Worm (Caenorhabditis elegans) whole organism, L4 larva: ENCODE results near the gene K01G5.10.

ENCODE experiments used
- F26F4.8 ChIP-seq: fragments of 200-800 bp; sonication (Bioruptor generic); conservative IDR thresholded peaks from 2 replicates; pipeline ENCODE4 v1.3.6; 2022; ENCODE audit warnings: missing genetic modification characterization, missing compliant biosample characterization
- R02D3.7 ChIP-seq: fragments of 150-350 bp; sonication (generic microtip); optimal IDR thresholded peaks from 3 replicates; lab custom pipeline; 2014; ENCODE audit warnings: missing biosample characterization, missing genetic modification characterization
- T26A8.4 ChIP-seq: fragments of 200-800 bp; sonication (Bioruptor generic); IDR thresholded peaks from 2 replicates; pipeline ENCODE4 v1.3.6; 2022; ENCODE audit warnings: missing genetic modification characterization, missing compliant biosample characterization
- Y105C5A.15 ChIP-seq: fragments of 200-800 bp; sonication (Bioruptor generic); IDR thresholded peaks from 2 replicates; pipeline ENCODE4 v1.3.6; 2022; ENCODE audit warnings: missing genetic modification characterization, missing compliant biosample characterization
- Y48G9A.11 ChIP-seq: fragments of 200-800 bp; sonication (Bioruptor generic); IDR thresholded peaks from 2 replicates; pipeline ENCODE4 v1.3.6; 2022; ENCODE audit warnings: missing genetic modification reagents, missing genetic modification characterization, missing compliant biosample characterization
- ZK337.2 ChIP-seq: fragments of 200-800 bp; sonication (Bioruptor generic); IDR thresholded peaks from 2 replicates; pipeline ENCODE4 v1.3.6; 2022; ENCODE audit warnings: missing genetic modification reagents, missing genetic modification characterization, missing compliant biosample characterization
- aha-1 ChIP-seq: fragments of 150-350 bp; peaks from one replicate; lab custom pipeline; 2014; ENCODE audit warnings: missing biosample characterization, missing genetic modification characterization
- ceh-28 ChIP-seq: fragments of 150-350 bp; optimal IDR thresholded peaks from 2 replicates; lab custom pipeline; 2014; ENCODE audit warnings: missing biosample characterization, missing genetic modification reagents, missing genetic modification characterization
- ceh-32 ChIP-seq: sonication (generic microtip); optimal IDR thresholded peaks from 2 replicates; lab custom pipeline; 2016; ENCODE audit warnings: mild to moderate bottlenecking, missing genetic modification characterization, missing compliant biosample characterization; ENCODE audit not compliant: poor library complexity
- ceh-82 ChIP-seq: sonication (generic microtip); optimal IDR thresholded peaks from 2 replicates; lab custom pipeline; 2017; ENCODE audit warnings: missing biosample characterization, missing genetic modification characterization
- daf-16 ChIP-seq, 3 experiments: sonication (generic microtip); optimal IDR thresholded peaks; 2 replicates each; lab custom pipeline; 2016 to 2017; ENCODE audit warnings: missing genetic modification characterization in 3 of 3, missing genetic modification reagents in 3 of 3, mild to moderate bottlenecking in 2 of 3, missing compliant biosample characterization in 2 of 3, missing biosample characterization in 1 of 3, moderate library complexity in 1 of 3
- dmd-8 ChIP-seq: fragments of 200-800 bp; sonication (Bioruptor generic); IDR thresholded peaks from 2 replicates; pipeline ENCODE4 v1.3.6; 2022; ENCODE audit warnings: missing genetic modification characterization, missing compliant biosample characterization
- dmd-9 ChIP-seq: fragments of 200-800 bp; sonication (Bioruptor generic); IDR thresholded peaks from 2 replicates; pipeline ENCODE4 v1.3.6; 2022; ENCODE audit warnings: missing genetic modification reagents, missing genetic modification characterization, missing compliant biosample characterization
- dve-1 ChIP-seq: sonication (generic microtip); optimal IDR thresholded peaks from 2 replicates; lab custom pipeline; 2017; ENCODE audit warnings: antibody characterized with exemption, mild to moderate bottlenecking, missing genetic modification characterization, missing compliant biosample characterization; ENCODE audit not compliant: insufficient read depth
- hif-1 ChIP-seq, 2 experiments: sonication (generic microtip); optimal IDR thresholded peaks; 2 replicates each; lab custom pipeline; 2016 to 2017; ENCODE audit warnings: missing compliant biosample characterization in 2 of 2, missing genetic modification characterization in 2 of 2, missing genetic modification reagents in 2 of 2, missing genotype in 2 of 2, mild to moderate bottlenecking in 1 of 2
- hlh-11 ChIP-seq: fragments of 200-800 bp; sonication (Bioruptor generic); optimal IDR thresholded peaks from 2 replicates; lab custom pipeline; 2018; ENCODE audit warnings: mild to moderate bottlenecking, missing genetic modification characterization, missing compliant biosample characterization
- hlh-30 ChIP-seq: sonication (generic microtip); optimal IDR thresholded peaks from 2 replicates; lab custom pipeline; 2017; ENCODE audit warnings: antibody characterized with exemption, mild to moderate bottlenecking, missing genetic modification characterization, missing compliant biosample characterization; ENCODE audit not compliant: insufficient read depth
- jun-1 ChIP-seq: fragments of 150-350 bp; optimal IDR thresholded peaks from 2 replicates; lab custom pipeline; 2014; ENCODE audit warnings: missing biosample characterization, missing genetic modification reagents, missing genetic modification characterization
- lin-38 ChIP-seq: fragments of 200-800 bp; sonication (Bioruptor generic); IDR thresholded peaks from 2 replicates; pipeline ENCODE4 v1.3.6; 2022; ENCODE audit warnings: missing genetic modification reagents, missing genetic modification characterization, missing compliant biosample characterization
- lir-3 ChIP-seq: sonication (generic microtip); optimal IDR thresholded peaks from 2 replicates; lab custom pipeline; 2016; ENCODE audit warnings: mild to moderate bottlenecking, missing genetic modification characterization, missing compliant biosample characterization
- lsy-2 ChIP-seq, 2 experiments: fragments of 150-350 bp in 1 of 2; sonication (generic microtip) in 1 of 2; optimal IDR thresholded peaks; 2 replicates each; lab custom pipeline; 2014 to 2017; ENCODE audit warnings: missing biosample characterization in 2 of 2, missing genetic modification characterization in 2 of 2
- madf-9 ChIP-seq: fragments of 200-800 bp; sonication (Bioruptor generic); conservative IDR thresholded peaks from 2 replicates; pipeline ENCODE4 v1.3.6; 2022; ENCODE audit warnings: missing genetic modification reagents, missing genetic modification characterization, missing compliant biosample characterization
- mes-2 ChIP-seq: sonication (generic microtip); optimal IDR thresholded peaks from 2 replicates; lab custom pipeline; 2016; ENCODE audit warnings: missing genotype, mild to moderate bottlenecking, missing genetic modification characterization, missing compliant biosample characterization; ENCODE audit not compliant: poor library complexity, severe bottlenecking
- mxl-3 ChIP-seq: fragments of 200-800 bp; sonication (Bioruptor generic); optimal IDR thresholded peaks from 2 replicates; lab custom pipeline; 2018; ENCODE audit warnings: mild to moderate bottlenecking, missing genetic modification characterization, missing compliant biosample characterization
- nhr-11 ChIP-seq: fragments of 150-350 bp; optimal IDR thresholded peaks from 2 replicates; lab custom pipeline; 2014; ENCODE audit warnings: missing biosample characterization, missing genetic modification characterization
- nhr-237 ChIP-seq: sonication (generic microtip); optimal IDR thresholded peaks from 2 replicates; lab custom pipeline; 2017; ENCODE audit warnings: missing biosample characterization, missing genetic modification characterization
- nhr-28 ChIP-seq: fragments of 150-350 bp; optimal IDR thresholded peaks from 2 replicates; lab custom pipeline; 2014; ENCODE audit warnings: missing biosample characterization, missing genetic modification characterization
- nhr-6 ChIP-seq: fragments of 150-350 bp; optimal IDR thresholded peaks from 2 replicates; lab custom pipeline; 2014; ENCODE audit warnings: missing biosample characterization, missing genetic modification characterization
- pha-4 ChIP-seq, 2 experiments: fragments of 150-350 bp in 1 of 2; fragments of 200-800 bp in 1 of 2; sonication (Bioruptor generic) in 1 of 2; IDR thresholded peaks in 1 of 2; optimal IDR thresholded peaks in 1 of 2; 2 replicates each; pipeline versions ENCODE4 v1.3.6 to Lab custom; 2014 to 2022; ENCODE audit warnings: missing genetic modification characterization in 2 of 2, missing genetic modification reagents in 2 of 2, missing biosample characterization in 1 of 2, missing compliant biosample characterization in 1 of 2
- rbr-2 ChIP-seq: sonication (generic microtip); optimal IDR thresholded peaks from 2 replicates; lab custom pipeline; 2016; ENCODE audit warnings: missing genotype, missing genetic modification characterization, missing compliant biosample characterization
- saeg-2 ChIP-seq: fragments of 200-800 bp; sonication (Bioruptor generic); IDR thresholded peaks from 2 replicates; pipeline ENCODE4 v1.3.6; 2022; ENCODE audit warnings: missing genetic modification reagents, missing genetic modification characterization, missing compliant biosample characterization
- spr-1 ChIP-seq: sonication (generic microtip); optimal IDR thresholded peaks from 2 replicates; lab custom pipeline; 2016; ENCODE audit warnings: mild to moderate bottlenecking, missing genetic modification characterization, missing compliant biosample characterization
- tag-97 ChIP-seq: fragments of 200-800 bp; sonication (Bioruptor generic); IDR thresholded peaks from 2 replicates; pipeline ENCODE4 v1.3.6; 2022; ENCODE audit warnings: missing genetic modification characterization, missing compliant biosample characterization
- unc-130 ChIP-seq: sonication (generic microtip); optimal IDR thresholded peaks from 2 replicates; lab custom pipeline; 2016; ENCODE audit warnings: missing genetic modification reagents, missing genetic modification characterization, missing compliant biosample characterization
- unc-62 ChIP-seq, 3 experiments: fragments of 150-350 bp in 1 of 3; sonication (generic microtip); optimal IDR thresholded peaks in 2 of 3; peaks in 1 of 3; 1 replicate in 1 of 3; 2 replicates in 2 of 3; lab custom pipeline; 2014 to 2017; ENCODE audit warnings: missing biosample characterization in 3 of 3, missing genetic modification characterization in 3 of 3, missing genetic modification reagents in 3 of 3, missing genotype in 1 of 3
- zag-1 ChIP-seq: fragments of 150-350 bp; optimal IDR thresholded peaks from 2 replicates; lab custom pipeline; 2014; ENCODE audit warnings: missing biosample characterization, missing genetic modification characterization
- zfp-2 ChIP-seq: sonication (generic microtip); optimal IDR thresholded peaks from 2 replicates; lab custom pipeline; 2016; ENCODE audit warnings: mild to moderate bottlenecking, missing genetic modification characterization, missing compliant biosample characterization

K01G5.10 gene

DNA sequence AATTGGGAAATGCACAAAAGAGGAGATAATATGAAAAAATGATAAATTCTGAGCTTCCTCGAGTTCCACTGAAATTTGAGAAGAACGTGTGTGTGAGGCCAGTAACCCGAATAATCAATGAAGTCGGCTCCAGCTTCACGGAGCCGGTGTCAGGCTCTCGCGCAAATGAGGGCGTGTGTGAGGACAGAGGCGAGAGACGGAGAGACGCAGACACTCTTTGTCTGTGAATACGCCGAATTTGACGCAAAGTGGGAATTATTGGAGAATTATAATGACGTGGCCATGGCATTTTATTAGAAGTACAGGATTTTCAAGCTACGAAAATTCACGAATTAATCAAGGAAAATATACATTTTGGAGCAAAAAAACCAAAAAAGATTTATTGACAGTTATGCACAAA is 18.4 kb downstream of the K01G5.10 start (continued):
- TF ChIP-seq aha-1 (tag; lab: Kevin White, UChicago) (peak; percentile 97), ceh-32 (tag; lab: Kevin White, UChicago) (no peak), hif-1 (tag; optimal IDR thresholded peaks at IDR 0.05; lab: Kevin White, UChicago) (peak in 1 of 2 experiments; percentile 48), nhr-237 (tag; lab: Kevin White, UChicago) (no peak), zfp-2 (tag; lab: Kevin White, UChicago) (no peak), mes-2 (peak; percentile 66), dmd-8 (no peak), nhr-28 (tag; lab: Kevin White, UChicago) (no peak), lsy-2 (tag; optimal IDR thresholded peaks at IDR 0.05; lab: Kevin White, UChicago) (peak in 1 of 2 experiments; percentile 72), saeg-2 (no peak), Y48G9A.11 (GFP tag; lab: Robert Waterston, UW) (no peak), madf-9 (GFP tag; lab: Robert Waterston, UW) (no peak), T26A8.4 (GFP tag; lab: Robert Waterston, UW) (peak; percentile 26; the same call in 1 of the 2 replicates), nhr-11 (tag; lab: Kevin White, UChicago) (peak; percentile 50), dmd-9 (GFP tag; lab: Robert Waterston, UW) (no peak), ceh-28 (tag; lab: Kevin White, UChicago) (no peak), pha-4 (GFP tag; IDR thresholded peaks at IDR 0.05; lab: Robert Waterston, UW) (no peak), pha-4 (tag; optimal IDR thresholded peaks at IDR 0.05; lab: Kevin White, UChicago) (no peak), nhr-6 (tag; lab: Kevin White, UChicago) (peak; percentile 39), hlh-30 (tag; lab: Kevin White, UChicago) (peak; percentile 69), lir-3 (peak; percentile 11), tag-97 (GFP tag; lab: Robert Waterston, UW) (no peak), F26F4.8 (GFP tag; lab: Robert Waterston, UW) (no peak), ZK337.2 (no peak), Y105C5A.15 (no peak), dve-1 (tag; lab: Kevin White, UChicago) (peak; percentile 60), rbr-2 (tag; lab: Kevin White, UChicago) (peak; percentile 61), hlh-11 (peak; percentile 71), lin-38 (GFP tag; lab: Robert Waterston, UW) (peak; percentile 74), mxl-3 (GFP tag; lab: Kevin White, UChicago) (peak; percentile 12), unc-130 (GFP tag; lab: Kevin White, UChicago) (no peak), daf-16 (GFP tag; optimal IDR thresholded peaks at IDR 0.05; lab: Kevin White, UChicago) (no peak), daf-16 (tag; optimal IDR thresholded peaks at IDR 0.05; lab: Kevin White, UChicago) (peak; percentile 4), zag-1 (tag; lab: Kevin White, UChicago) (no peak), jun-1 (tag; lab: Kevin White, UChicago) (no peak), spr-1 (tag; lab: Kevin White, UChicago) (no peak), unc-62 (GFP tag; optimal IDR thresholded peaks at IDR 0.05 in 1 of 2; lab: Kevin White, UChicago) (peak in 1 of 2 experiments; percentile 88), unc-62 (tag; optimal IDR thresholded peaks at IDR 0.05; lab: Kevin White, UChicago) (no peak)

- TF ChIP-seq unc-62 (GFP tag; optimal IDR thresholded peaks at IDR 0.05 in 1 of 2; lab: Kevin White, UChicago) (peak in 1 of 2 experiments; percentile 56), unc-62 (tag; optimal IDR thresholded peaks at IDR 0.05; lab: Kevin White, UChicago) (no peak), R02D3.7 (tag; lab: Kevin White, UChicago) (no peak)
These were observed 18.9 kb downstream of the K01G5.10 start, which contains the start of gene smap-1 for ce11 chrIII:10739455-10739854. TSS of gene smap-1 (minus strand) at chrIII:10739792.

ce11 chrIII:10738081-10738480 is 20.2 kb downstream of the K01G5.10 start:
- TF ChIP-seq aha-1 (tag; lab: Kevin White, UChicago) (peak; percentile 88), ceh-82 (no peak), nhr-6 (tag; lab: Kevin White, UChicago) (no peak)
